Worm (Caenorhabditis elegans): ENCODE data around the gene C02G6.2.

The C02G6.2 gene

ce11 chrV:5846729-5847128 lies 25.1 kb upstream of the C02G6.2 start:
- TF ChIP-seq gmeb-1 (tag; optimal IDR thresholded peaks at IDR 0.05) (no peak), nhr-129 (tag; optimal IDR thresholded peaks at IDR 0.05) (peak; percentile 35), elt-3 (tag; optimal IDR thresholded peaks at IDR 0.05) (no peak), nhr-23 (tag; optimal IDR thresholded peaks at IDR 0.05) (no peak), lin-39 (tag; optimal IDR thresholded peaks at IDR 0.05) (no peak), aly-2 (tag; optimal IDR thresholded peaks at IDR 0.05) (no peak), sma-3 (GFP tag; optimal IDR thresholded peaks at IDR 0.05) (no peak), ZK546.5 (tag; optimal IDR thresholded peaks at IDR 0.05) (no peak), C34F6.9 (tag; optimal IDR thresholded peaks at IDR 0.05) (peak; percentile 8), unc-39 (tag; optimal IDR thresholded peaks at IDR 0.05) (no peak)

ce11 chrV:5848015-5848609 lies 23.7 kb upstream of the C02G6.2 start:
- TF ChIP-seq R02D3.7 (tag; optimal IDR thresholded peaks at IDR 0.05): no peak
- peak; percentile 16 for TF ChIP-seq nhr-25 (tag; optimal IDR thresholded peaks at IDR 0.05)
- no peak for TF ChIP-seq nhr-237 (tag; optimal IDR thresholded peaks at IDR 0.05)
- TF ChIP-seq sem-4 (tag; optimal IDR thresholded peaks at IDR 0.05): no peak
- TF ChIP-seq egl-27 (tag; optimal IDR thresholded peaks at IDR 0.05): no peak
- peak; percentile 55 for TF ChIP-seq nhr-129 (tag; optimal IDR thresholded peaks at IDR 0.05)
- no peak for TF ChIP-seq skn-1 (tag; optimal IDR thresholded peaks at IDR 0.05)
- peak; percentile 59 for TF ChIP-seq unc-55 (GFP tag; optimal IDR thresholded peaks at IDR 0.05)
- TF ChIP-seq mbf-1 (tag; optimal IDR thresholded peaks at IDR 0.05): no peak
- TF ChIP-seq ZK546.5 (tag; optimal IDR thresholded peaks at IDR 0.05): no peak
- no peak for TF ChIP-seq unc-62 (GFP tag; optimal IDR thresholded peaks at IDR 0.05)
- peak; percentile 53 for TF ChIP-seq F13H6.1 (tag; optimal IDR thresholded peaks at IDR 0.05)
- no peak for TF ChIP-seq lin-13 (GFP tag; optimal IDR thresholded peaks at IDR 0.05)
- peak; percentile 11 for TF ChIP-seq C34F6.9 (tag; optimal IDR thresholded peaks at IDR 0.05)
- peak; percentile 19 for TF ChIP-seq ztf-4 (tag; optimal IDR thresholded peaks at IDR 0.05)
- no peak for TF ChIP-seq mab-5 (tag; optimal IDR thresholded peaks at IDR 0.05)

- TF ChIP-seq alr-1 (tag; optimal IDR thresholded peaks at IDR 0.05) (no peak), snpc-4 (tag; optimal IDR thresholded peaks at IDR 0.05) (no peak), gmeb-1 (tag; optimal IDR thresholded peaks at IDR 0.05) (no peak), unc-62 (GFP tag; optimal IDR thresholded peaks at IDR 0.05) (no peak), skn-1 (tag; optimal IDR thresholded peaks at IDR 0.05) (no peak), lin-11 (tag; optimal IDR thresholded peaks at IDR 0.05) (no peak), unc-55 (GFP tag; optimal IDR thresholded peaks at IDR 0.05) (no peak), aly-2 (tag; optimal IDR thresholded peaks at IDR 0.05) (no peak), mbf-1 (tag; optimal IDR thresholded peaks at IDR 0.05) (no peak), nhr-12 (tag; optimal IDR thresholded peaks at IDR 0.05) (no peak), lin-13 (GFP tag; optimal IDR thresholded peaks at IDR 0.05) (no peak), R02D3.7 (tag; optimal IDR thresholded peaks at IDR 0.05) (no peak), elt-3 (tag; optimal IDR thresholded peaks at IDR 0.05) (no peak), lsy-2 (tag; optimal IDR thresholded peaks at IDR 0.05) (no peak), mab-5 (tag; optimal IDR thresholded peaks at IDR 0.05) (no peak), C34F6.9 (tag; optimal IDR thresholded peaks at IDR 0.05) (no peak)
Measured at ce11 chrV:5850671-5851070, 21.2 kb upstream of the C02G6.2 start.

DNA sequence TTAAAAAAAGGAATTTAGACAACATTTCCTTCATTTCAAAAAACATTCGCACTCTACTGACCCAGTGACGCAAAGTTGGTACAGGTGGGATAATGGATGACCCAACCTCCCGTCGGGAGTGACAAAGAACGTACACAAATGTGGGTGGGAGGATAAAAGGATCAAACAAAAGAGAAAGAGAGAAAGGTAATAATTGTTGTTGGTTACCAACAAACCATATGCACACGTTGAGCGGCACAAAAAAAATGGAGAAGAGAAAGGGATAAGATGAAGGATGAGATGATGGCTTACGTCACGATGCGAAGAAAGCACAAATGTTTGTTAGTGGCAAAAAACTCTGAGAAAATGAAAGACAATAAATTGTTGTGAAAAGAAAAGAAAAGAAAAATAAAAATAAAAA lies 20.2 kb upstream of the C02G6.2 start:
- TF ChIP-seq ZK546.5 (tag; optimal IDR thresholded peaks at IDR 0.05) (no peak), nhr-129 (tag; optimal IDR thresholded peaks at IDR 0.05) (peak; percentile 73), sma-9 (GFP tag; optimal IDR thresholded peaks at IDR 0.05) (peak; percentile 36), sma-9 (tag; optimal IDR thresholded peaks at IDR 0.05) (no peak), F13H6.1 (tag; optimal IDR thresholded peaks at IDR 0.05) (peak; percentile 16)

DNA sequence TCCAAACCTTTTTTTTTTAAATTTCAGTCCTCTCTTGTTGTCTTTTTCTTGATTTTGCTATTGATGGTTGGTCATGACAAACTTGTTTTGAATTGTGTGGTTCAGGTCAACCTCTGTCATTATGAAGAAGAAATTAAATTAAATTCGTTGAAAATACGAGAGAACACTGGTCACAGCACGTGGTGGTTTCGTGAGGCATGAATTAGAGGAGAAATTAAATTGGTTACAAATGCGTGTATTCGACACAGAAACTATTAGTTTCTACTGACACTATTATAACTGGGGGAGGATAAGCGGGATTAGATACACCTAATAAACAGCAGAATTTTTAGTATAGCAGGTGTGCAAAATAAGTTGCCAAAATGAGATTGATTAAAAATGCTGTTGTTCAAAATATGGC lies 19.8 kb upstream of the C02G6.2 start:
- TF ChIP-seq Y55F3AM.14 (GFP tag; optimal IDR thresholded peaks at IDR 0.05) (no peak), nhr-23 (tag; optimal IDR thresholded peaks at IDR 0.05) (no peak), crh-2 (tag; optimal IDR thresholded peaks at IDR 0.05) (no peak), elt-1 (tag; optimal IDR thresholded peaks at IDR 0.05) (no peak), R02D3.7 (tag; optimal IDR thresholded peaks at IDR 0.05) (no peak), lsy-2 (tag; optimal IDR thresholded peaks at IDR 0.05) (no peak), blmp-1 (tag; optimal IDR thresholded peaks at IDR 0.05; ENCODE audit: insufficient read depth) (no peak), C34F6.9 (tag; optimal IDR thresholded peaks at IDR 0.05) (no peak), dmd-4 (tag; optimal IDR thresholded peaks at IDR 0.05) (no peak), sma-3 (GFP tag; optimal IDR thresholded peaks at IDR 0.05) (no peak), nhr-237 (tag; optimal IDR thresholded peaks at IDR 0.05) (no peak), nhr-129 (tag; optimal IDR thresholded peaks at IDR 0.05) (no peak), skn-1 (tag; optimal IDR thresholded peaks at IDR 0.05) (no peak), ztf-4 (tag; optimal IDR thresholded peaks at IDR 0.05) (no peak)

All from whole organism, L2 larva.